Worm (Caenorhabditis elegans): ENCODE measurements around the gene sfxn-1.5.

ce11 chrX:11702236-11702635, 40.8 kb upstream of the sfxn-1.5 start, which contains the start of gene C44C10.3:
- TF ChIP-seq nhr-76 (tag; optimal IDR thresholded peaks at IDR 0.05), result no peak
- no peak for TF ChIP-seq nhr-237 (tag; optimal IDR thresholded peaks at IDR 0.05)
- no peak for TF ChIP-seq ceh-43 (GFP tag; optimal IDR thresholded peaks at IDR 0.05)
- no peak for TF ChIP-seq unc-62 (GFP tag; optimal IDR thresholded peaks at IDR 0.05)

Measured in whole organism, mixed stage, embryonic.